Fruit fly (Drosophila melanogaster) whole organism, embryonic: ENCODE measurements around the gene CG5500.

ENCODE experiments used
- ATbp ChIP-seq: fragments of 200-800 bp; sonication (Bioruptor generic); optimal IDR thresholded peaks from 2 replicates; lab custom pipeline; 2017; ENCODE audit warnings: missing biosample characterization, mild to moderate bottlenecking, missing genetic modification characterization, missing genetic modification reagents
- BEAF-32 ChIP-seq: fragments of 200-800 bp; sonication (Bioruptor generic); optimal IDR thresholded peaks from 3 replicates; lab custom pipeline; 2017; ENCODE audit warnings: missing biosample characterization, missing genetic modification characterization, mild to moderate bottlenecking, moderate library complexity, missing genetic modification reagents
- CG11247 ChIP-seq: fragments of 200-800 bp; sonication (Bioruptor generic); IDR thresholded peaks from 2 replicates; pipeline ENCODE4 v1.3.6; 2022; ENCODE audit warnings: missing biosample characterization, missing genetic modification characterization
- CG11504 ChIP-seq: fragments of 200-800 bp; sonication (Bioruptor generic); optimal IDR thresholded peaks from 3 replicates; lab custom pipeline; 2019; ENCODE audit warnings: missing biosample characterization, mild to moderate bottlenecking, missing genetic modification characterization, moderate library complexity
- CG12071 ChIP-seq: fragments of 200-800 bp; sonication (Bioruptor generic); optimal IDR thresholded peaks from 3 replicates; lab custom pipeline; 2018; ENCODE audit warnings: missing biosample characterization, mild to moderate bottlenecking, missing genetic modification characterization
- CG13287 ChIP-seq: fragments of 200-800 bp; sonication (Bioruptor generic); IDR thresholded peaks from 2 replicates; pipeline ENCODE4 v1.3.6; 2022; ENCODE audit warnings: missing biosample characterization, missing genetic modification characterization; ENCODE audit not compliant: partially characterized antibody
- CG13424 ChIP-seq: fragments of 200-800 bp; sonication (Bioruptor generic); optimal IDR thresholded peaks from 2 replicates; lab custom pipeline; 2019; ENCODE audit warnings: missing biosample characterization, mild to moderate bottlenecking, missing genetic modification characterization, moderate library complexity
- CG14050 ChIP-seq: fragments of 200-800 bp; sonication (Bioruptor generic); IDR thresholded peaks from 3 replicates; pipeline ENCODE4 v1.3.6; 2022; ENCODE audit warnings: missing biosample characterization, missing genetic modification characterization
- CG15011 ChIP-seq: fragments of 200-800 bp; sonication (Bioruptor generic); optimal IDR thresholded peaks from 3 replicates; lab custom pipeline; 2018; ENCODE audit warnings: missing biosample characterization, mild to moderate bottlenecking, missing genetic modification characterization
- CG15269 ChIP-seq: fragments of 200-800 bp; sonication (Bioruptor generic); optimal IDR thresholded peaks from 2 replicates; lab custom pipeline; 2018; ENCODE audit warnings: missing biosample characterization, mild to moderate bottlenecking, missing genetic modification characterization, moderate library complexity
- CG15479 ChIP-seq: fragments of 200-800 bp; sonication (Bioruptor generic); optimal IDR thresholded peaks from 3 replicates; lab custom pipeline; 2019; ENCODE audit warnings: missing biosample characterization, mild to moderate bottlenecking, missing genetic modification characterization, moderate library complexity
- CG15601 ChIP-seq: fragments of 200-800 bp; sonication (Bioruptor generic); optimal IDR thresholded peaks from 3 replicates; lab custom pipeline; 2019; ENCODE audit warnings: missing biosample characterization, mild to moderate bottlenecking, missing genetic modification characterization, moderate library complexity
- CG16813 ChIP-seq: fragments of 200-800 bp; sonication (Bioruptor generic); IDR thresholded peaks from 3 replicates; pipeline ENCODE4 v1.3.6; 2022; ENCODE audit warnings: missing biosample characterization, missing genetic modification characterization; ENCODE audit not compliant: partially characterized antibody
- CG17186 ChIP-seq: fragments of 200-800 bp; sonication (Bioruptor generic); optimal IDR thresholded peaks from 3 replicates; lab custom pipeline; 2017; ENCODE audit warnings: missing biosample characterization, missing genetic modification reagents, missing genetic modification characterization
- CG32532 ChIP-seq: fragments of 200-800 bp; sonication (Bioruptor generic); IDR thresholded peaks from 2 replicates; pipeline ENCODE4 v1.3.6; 2022; ENCODE audit warnings: missing biosample characterization, missing genetic modification characterization
- CG3407 ChIP-seq: fragments of 200-800 bp; sonication (Bioruptor generic); optimal IDR thresholded peaks from 2 replicates; lab custom pipeline; 2018; ENCODE audit warnings: missing biosample characterization, mild to moderate bottlenecking, missing genetic modification characterization
- CG34224 ChIP-seq: fragments of 200-800 bp; sonication (Bioruptor generic); IDR thresholded peaks from 3 replicates; pipeline ENCODE4 v1.3.6; 2022; ENCODE audit warnings: missing biosample characterization, missing genetic modification characterization; ENCODE audit not compliant: partially characterized antibody
- CG4328 ChIP-seq: fragments of 200-800 bp; sonication (Bioruptor generic); optimal IDR thresholded peaks from 3 replicates; lab custom pipeline; 2017; ENCODE audit warnings: missing biosample characterization, missing genetic modification reagents, missing genetic modification characterization
- CG4617 ChIP-seq: fragments of 200-800 bp; sonication (Bioruptor generic); optimal IDR thresholded peaks from 3 replicates; lab custom pipeline; 2016; ENCODE audit warnings: missing biosample characterization, missing genetic modification characterization, borderline replicate concordance
- CG6175 ChIP-seq: fragments of 200-800 bp; sonication (Bioruptor generic); IDR thresholded peaks from 3 replicates; pipeline ENCODE4 v1.3.6; 2022; ENCODE audit warnings: missing biosample characterization, missing genetic modification characterization
- CG6854 ChIP-seq: fragments of 200-800 bp; sonication (Bioruptor generic); optimal IDR thresholded peaks from 3 replicates; lab custom pipeline; 2017; ENCODE audit warnings: missing biosample characterization, mild to moderate bottlenecking, missing genetic modification characterization
- CG8478 ChIP-seq: fragments of >200 bp; optimal IDR thresholded peaks from 2 replicates; lab custom pipeline; 2018
- CG9876 ChIP-seq: fragments of 200-800 bp; sonication (Bioruptor generic); optimal IDR thresholded peaks from 2 replicates; lab custom pipeline; 2016; ENCODE audit warnings: missing biosample characterization, missing genetic modification characterization
- Dll ChIP-seq: fragments of 200-800 bp; sonication (Bioruptor generic); IDR thresholded peaks from 4 replicates; pipeline ENCODE4 v1.3.6; 2022; ENCODE audit warnings: missing biosample characterization, missing genetic modification characterization; ENCODE audit not compliant: partially characterized antibody
- Eip74EF ChIP-seq, 2 experiments: fragments of 200-800 bp in 1 of 2; fragments of >200 bp in 1 of 2; sonication (Bioruptor generic) in 1 of 2; optimal IDR thresholded peaks; 2 replicates each; lab custom pipeline; 2017 to 2019; ENCODE audit warnings: missing biosample characterization in 2 of 2, missing genetic modification characterization in 2 of 2, mild to moderate bottlenecking in 1 of 2, moderate library complexity in 1 of 2
- Hr39 ChIP-seq: fragments of >200 bp; optimal IDR thresholded peaks from 2 replicates; lab custom pipeline; 2017
- MTF-1 ChIP-seq: fragments of 200-800 bp; sonication (Bioruptor generic); optimal IDR thresholded peaks from 2 replicates; lab custom pipeline; 2018; ENCODE audit warnings: missing biosample characterization, mild to moderate bottlenecking, missing genetic modification characterization, borderline replicate concordance
- Nf-YC ChIP-seq: fragments of 200-800 bp; optimal IDR thresholded peaks from 3 replicates; lab custom pipeline; 2019; ENCODE audit warnings: missing biosample characterization, mild to moderate bottlenecking, missing genetic modification characterization, moderate library complexity
- Optix ChIP-seq: fragments of 200-800 bp; sonication (Bioruptor generic); IDR thresholded peaks from 3 replicates; pipeline ENCODE4 v1.3.6; 2022; ENCODE audit warnings: missing biosample characterization, missing genetic modification characterization
- Rfx ChIP-seq: fragments of 200-800 bp; sonication (Bioruptor generic); IDR thresholded peaks from 2 replicates; pipeline ENCODE4 v1.3.6; 2022; ENCODE audit warnings: missing biosample characterization, missing genetic modification characterization
- Sox100B ChIP-seq: fragments of 200-800 bp; sonication (Bioruptor generic); optimal IDR thresholded peaks from 3 replicates; lab custom pipeline; 2018; ENCODE audit warnings: missing biosample characterization, mild to moderate bottlenecking, missing genetic modification characterization
- Sry-β ChIP-seq: fragments of 200-800 bp; sonication (Bioruptor generic); optimal IDR thresholded peaks from 2 replicates; lab custom pipeline; 2018; ENCODE audit warnings: missing biosample characterization, mild to moderate bottlenecking, missing genetic modification characterization, moderate library complexity
- Taf1 ChIP-seq: fragments of 200-800 bp; sonication (Bioruptor generic); IDR thresholded peaks from 2 replicates; pipeline ENCODE4 v1.3.6; 2022; ENCODE audit warnings: missing biosample characterization, missing genetic modification characterization
- YL-1 ChIP-seq: fragments of 200-800 bp; sonication (Bioruptor generic); optimal IDR thresholded peaks from 3 replicates; lab custom pipeline; 2017; ENCODE audit warnings: missing biosample characterization, mild to moderate bottlenecking, missing genetic modification characterization
- ash1 ChIP-seq: fragments of 200-800 bp; sonication (Bioruptor generic); optimal IDR thresholded peaks from 2 replicates; lab custom pipeline; 2018; ENCODE audit warnings: missing biosample characterization, mild to moderate bottlenecking, missing genetic modification characterization
- dan ChIP-seq: fragments of 200-800 bp; sonication (Bioruptor generic); IDR thresholded peaks from 2 replicates; pipeline ENCODE4 v1.3.6; 2022; ENCODE audit warnings: missing biosample characterization, missing genetic modification characterization
- fd102C ChIP-seq: fragments of 200-800 bp; sonication (Bioruptor generic); optimal IDR thresholded peaks from 2 replicates; lab custom pipeline; 2018; ENCODE audit warnings: missing biosample characterization, mild to moderate bottlenecking, missing genetic modification characterization, moderate library complexity
- fd3F ChIP-seq: fragments of 200-800 bp; sonication (Bioruptor generic); optimal IDR thresholded peaks from 2 replicates; lab custom pipeline; 2018; ENCODE audit warnings: missing biosample characterization, mild to moderate bottlenecking, missing genetic modification characterization, moderate library complexity
- gem ChIP-seq: fragments of 200-800 bp; sonication (Bioruptor generic); optimal IDR thresholded peaks from 2 replicates; lab custom pipeline; 2019; ENCODE audit warnings: missing biosample characterization, mild to moderate bottlenecking, missing genetic modification characterization, moderate library complexity
- insv ChIP-seq, 2 experiments: fragments of 200-800 bp; sonication (Bioruptor generic); optimal IDR thresholded peaks; 3 replicates each; lab custom pipeline; 2016 to 2018; ENCODE audit warnings: missing biosample characterization in 2 of 2, missing genetic modification characterization in 2 of 2
- jigr1 ChIP-seq: fragments of 200-800 bp; sonication (Bioruptor generic); IDR thresholded peaks from 3 replicates; pipeline ENCODE4 v1.3.6; 2022; ENCODE audit warnings: missing biosample characterization, missing genetic modification characterization
- kah ChIP-seq: fragments of 200-800 bp; sonication (Bioruptor generic); optimal IDR thresholded peaks from 2 replicates; lab custom pipeline; 2018; ENCODE audit warnings: missing biosample characterization, mild to moderate bottlenecking, missing genetic modification characterization
- lilli ChIP-seq: fragments of 200-800 bp; sonication (Bioruptor generic); optimal IDR thresholded peaks from 3 replicates; lab custom pipeline; 2016; ENCODE audit warnings: missing biosample characterization, missing genetic modification characterization
- luna ChIP-seq: fragments of 200-800 bp; sonication (Bioruptor generic); optimal IDR thresholded peaks from 2 replicates; lab custom pipeline; 2016; ENCODE audit warnings: missing biosample characterization, missing genetic modification characterization
- nau ChIP-seq: fragments of 200-800 bp; sonication (Bioruptor generic); optimal IDR thresholded peaks from 3 replicates; lab custom pipeline; 2017; ENCODE audit warnings: missing biosample characterization, mild to moderate bottlenecking, missing genetic modification characterization, missing genetic modification reagents
- peb ChIP-seq: fragments of 200-800 bp; sonication (Bioruptor generic); IDR thresholded peaks from 2 replicates; pipeline ENCODE4 v1.3.6; 2022; ENCODE audit warnings: missing biosample characterization, missing genetic modification characterization
- prd ChIP-seq, 3 experiments: fragments of >200 bp in 2 of 3; fragments of 200-800 bp in 1 of 3; sonication (Bioruptor generic) in 1 of 3; optimal IDR thresholded peaks in 2 of 3; IDR thresholded peaks in 1 of 3; 2 replicates in 2 of 3; 3 replicates in 1 of 3; pipeline versions ENCODE4 v1.3.6 to Lab custom; 2017 to 2022; ENCODE audit warnings: missing biosample characterization in 1 of 3, missing genetic modification characterization in 1 of 3
- sens ChIP-seq: fragments of 200-800 bp; sonication (Bioruptor generic); peaks from one replicate; lab custom pipeline; 2016; ENCODE audit warnings: missing biosample characterization, missing genetic modification characterization
- tup ChIP-seq: fragments of 200-800 bp; sonication (Bioruptor generic); optimal IDR thresholded peaks from 2 replicates; lab custom pipeline; 2016; ENCODE audit warnings: missing biosample characterization, mild to moderate bottlenecking, missing genetic modification characterization, moderate library complexity

CG5500 gene

dm6 chr3R:26912615-26913014, 36.2 kb downstream of the CG5500 start, which contains the start of gene Ets97D (continued):
- TF ChIP-seq CG3407 (GFP tag; lab: Kevin White, UChicago), result no peak
- no peak for TF ChIP-seq ash1 (GFP tag; lab: Kevin White, UChicago)
- no peak for TF ChIP-seq Taf1
- TF ChIP-seq CG15269 (tag; lab: Kevin White, UChicago), result no peak
- no peak for TF ChIP-seq Sry-β
- TF ChIP-seq BEAF-32, result peak; percentile 37
- TF ChIP-seq insv (GFP tag; optimal IDR thresholded peaks at IDR 0.05; lab: Kevin White, UChicago), result peak in 1 of 2 experiments; percentile 42
- no peak for TF ChIP-seq Rfx (GFP tag; lab: Robert Waterston, UW)
- TF ChIP-seq MTF-1 (GFP tag; lab: Kevin White, UChicago), result no peak
- TF ChIP-seq YL-1 (GFP tag; lab: Kevin White, UChicago), result peak; percentile 82
- TF ChIP-seq luna (GFP tag; lab: Kevin White, UChicago), result no peak
- TF ChIP-seq CG16813 (GFP tag; lab: Robert Waterston, UW), result no peak
- TF ChIP-seq fd3F, result no peak
- TF ChIP-seq sens (GFP tag; lab: Kevin White, UChicago), result peak; percentile 77
- TF ChIP-seq kah (GFP tag; lab: Kevin White, UChicago), result peak; percentile 75
- TF ChIP-seq CG34224 (GFP tag; lab: Robert Waterston, UW), result peak; percentile 36; the same call in 2 of the 3 replicates
- no peak for TF ChIP-seq CG9876 (GFP tag; lab: Kevin White, UChicago)
- no peak for TF ChIP-seq Nf-YC
- no peak for TF ChIP-seq CG32532 (GFP tag; lab: Robert Waterston, UW)
- no peak for TF ChIP-seq CG6854 (GFP tag; lab: Kevin White, UChicago)
- no peak for TF ChIP-seq lilli (GFP tag; lab: Kevin White, UChicago)
- TF ChIP-seq tup (GFP tag; lab: Kevin White, UChicago), result no peak
- peak; percentile 43; the same call in 2 of the 4 replicates for TF ChIP-seq Dll
- no peak for TF ChIP-seq jigr1
- no peak for TF ChIP-seq CG4328 (GFP tag; lab: Kevin White, UChicago)
- peak; percentile 42; the same call in 1 of the 2 replicates for TF ChIP-seq CG13287 (GFP tag; lab: Robert Waterston, UW)
- no peak for TF ChIP-seq CG13424 (tag; lab: Kevin White, UChicago)
- TF ChIP-seq CG8478 (lab: Kevin White, UChicago), result no peak
- no peak for TF ChIP-seq Optix (GFP tag; lab: Robert Waterston, UW)
- peak; percentile 4 for TF ChIP-seq CG11504 (tag; lab: Kevin White, UChicago)

dm6 chr3R:26915463-26915925, 39.1 kb downstream of the CG5500 start, which contains the start of gene CG46339:
Gene CG46339 (plus strand): TSS chr3R:26915761.
- TF ChIP-seq Eip74EF (GFP tag; optimal IDR thresholded peaks at IDR 0.05; lab: Kevin White, UChicago), result no peak
- TF ChIP-seq CG15011 (GFP tag; lab: Kevin White, UChicago), result peak; percentile 54
- TF ChIP-seq peb (GFP tag; lab: Robert Waterston, UW), result no peak
- TF ChIP-seq nau (GFP tag; lab: Kevin White, UChicago), result peak; percentile 66
- no peak for TF ChIP-seq CG4617
- no peak for TF ChIP-seq fd102C
- TF ChIP-seq CG12071 (GFP tag; lab: Kevin White, UChicago), result peak; percentile 75
- TF ChIP-seq Hr39, result no peak
- no peak for TF ChIP-seq prd (optimal IDR thresholded peaks at IDR 0.05; lab: Kevin White, UChicago)
- peak; percentile 36; the same call in 1 of the 3 replicates for TF ChIP-seq prd (GFP tag; IDR thresholded peaks at IDR 0.05; lab: Robert Waterston, UW)
- no peak for TF ChIP-seq CG6175
- TF ChIP-seq ATbp (GFP tag; lab: Kevin White, UChicago), result no peak
- peak; percentile 74 for TF ChIP-seq gem
- TF ChIP-seq CG15601 (tag; lab: Kevin White, UChicago), result peak; percentile 100
- no peak for TF ChIP-seq CG15479
- TF ChIP-seq dan (GFP tag; lab: Robert Waterston, UW), result no peak
- TF ChIP-seq CG17186 (GFP tag; lab: Kevin White, UChicago), result no peak
- peak; percentile 47 for TF ChIP-seq Sox100B (GFP tag; lab: Kevin White, UChicago)
- TF ChIP-seq CG14050 (GFP tag; lab: Robert Waterston, UW), result peak; percentile 52; the same call in 2 of the 3 replicates
- no peak for TF ChIP-seq CG11247 (GFP tag; lab: Robert Waterston, UW)
